Fruit fly (Drosophila melanogaster): Measurements from ENCODE around the gene Marcal1.

The Marcal1 gene

DNA sequence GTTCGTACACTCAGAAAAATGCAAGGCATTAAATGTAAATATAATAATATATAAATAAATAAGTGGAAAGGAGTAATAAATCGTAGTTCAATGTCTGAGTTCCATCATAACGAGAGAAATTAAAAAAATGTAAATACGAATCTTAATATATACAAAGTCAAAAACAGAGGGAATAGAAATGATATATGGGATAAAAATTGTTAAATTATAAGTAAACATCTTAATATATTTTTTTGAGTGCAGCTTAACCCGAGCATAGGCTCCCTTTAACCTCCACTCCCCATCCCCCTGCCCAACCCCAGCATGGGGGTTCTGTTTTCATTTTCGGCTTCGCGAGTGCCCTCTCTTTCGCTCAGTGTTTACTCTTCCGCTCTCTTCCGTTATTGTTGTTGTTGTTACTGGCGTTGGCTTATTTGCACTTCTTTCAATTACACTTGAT, 39.6 kb upstream of the Marcal1 start:
- no peak for TF ChIP-seq fd64A (GFP tag; optimal IDR thresholded peaks at IDR 0.05)
- TF ChIP-seq MBD-R2 (GFP tag; IDR thresholded peaks at IDR 0.05) = no peak
- no peak for TF ChIP-seq CG14860 (GFP tag; IDR thresholded peaks at IDR 0.05; ENCODE audit: partially characterized antibody)
- no peak for TF ChIP-seq Dfd (GFP tag; optimal IDR thresholded peaks at IDR 0.05)
- TF ChIP-seq grn (GFP tag; optimal IDR thresholded peaks at IDR 0.05) = no peak
- peak; percentile 17 for TF ChIP-seq Ssrp (tag; optimal IDR thresholded peaks at IDR 0.05)
- no peak for TF ChIP-seq pros (GFP tag; optimal IDR thresholded peaks at IDR 0.05)
- no peak for TF ChIP-seq D (optimal IDR thresholded peaks at IDR 0.05)
- TF ChIP-seq D (GFP tag; optimal IDR thresholded peaks at IDR 0.05) = peak; percentile 4
- TF ChIP-seq CG13296 (GFP tag; optimal IDR thresholded peaks at IDR 0.05) = no peak
- no peak for TF ChIP-seq Rfx (GFP tag; IDR thresholded peaks at IDR 0.05)
- no peak for TF ChIP-seq CG12659 (GFP tag; optimal IDR thresholded peaks at IDR 0.05)
- TF ChIP-seq HLH3B (GFP tag; IDR thresholded peaks at IDR 0.05) = no peak
- TF ChIP-seq CkIIα-i1 (GFP tag; IDR thresholded peaks at IDR 0.05) = no peak
- TF ChIP-seq CG2875 (GFP tag; optimal IDR thresholded peaks at IDR 0.05) = no peak
- peak; percentile 7 for TF ChIP-seq CG15269 (tag; optimal IDR thresholded peaks at IDR 0.05)
- no peak for TF ChIP-seq CG10366 (GFP tag; IDR thresholded peaks at IDR 0.05)
- no peak for TF ChIP-seq bowl (GFP tag; IDR thresholded peaks at IDR 0.05)
- peak; percentile 23 for TF ChIP-seq grau (tag; optimal IDR thresholded peaks at IDR 0.05)
- TF ChIP-seq ken (GFP tag; IDR thresholded peaks at IDR 0.05) = no peak
- no peak for TF ChIP-seq Nf-YB (GFP tag; optimal IDR thresholded peaks at IDR 0.05)
- no peak for TF ChIP-seq CG15514 (GFP tag; optimal IDR thresholded peaks at IDR 0.05)
- no peak for TF ChIP-seq CG16779 (GFP tag; IDR thresholded peaks at IDR 0.05)
- no peak for TF ChIP-seq ssp (GFP tag; IDR thresholded peaks at IDR 0.05)
- no peak for TF ChIP-seq CG6854 (GFP tag; optimal IDR thresholded peaks at IDR 0.05)
- TF ChIP-seq lilli (GFP tag; optimal IDR thresholded peaks at IDR 0.05) = no peak
- no peak for TF ChIP-seq CG34422 (GFP tag; IDR thresholded peaks at IDR 0.05)
- TF ChIP-seq CG1647 (GFP tag; optimal IDR thresholded peaks at IDR 0.05) = no peak
- no peak for TF ChIP-seq Mad (GFP tag; optimal IDR thresholded peaks at IDR 0.05)
- no peak for TF ChIP-seq ato (GFP tag; IDR thresholded peaks at IDR 0.05; ENCODE audit: partially characterized antibody)
- peak in 1 of 2 experiments; percentile 28 for TF ChIP-seq Hr51 (GFP tag; optimal IDR thresholded peaks at IDR 0.05)
- TF ChIP-seq dati (GFP tag; IDR thresholded peaks at IDR 0.05) = no peak
- TF ChIP-seq Bteb2 (GFP tag; optimal IDR thresholded peaks at IDR 0.05) = no peak
- TF ChIP-seq emc (GFP tag; optimal IDR thresholded peaks at IDR 0.05) = no peak
- no peak for TF ChIP-seq Fer1 (GFP tag; optimal IDR thresholded peaks at IDR 0.05)
- peak; percentile 50 for TF ChIP-seq CG2678 (tag; optimal IDR thresholded peaks at IDR 0.05)
- no peak for TF ChIP-seq slp2 (GFP tag; optimal IDR thresholded peaks at IDR 0.05)
- no peak for TF ChIP-seq CG3407 (GFP tag; optimal IDR thresholded peaks at IDR 0.05)
- no peak for TF ChIP-seq CG32532 (GFP tag; IDR thresholded peaks at IDR 0.05)
- no peak for TF ChIP-seq z (GFP tag; IDR thresholded peaks at IDR 0.05)
- TF ChIP-seq YL-1 (GFP tag; optimal IDR thresholded peaks at IDR 0.05) = no peak
- TF ChIP-seq CG7963 (GFP tag; IDR thresholded peaks at IDR 0.05; ENCODE audit: partially characterized antibody) = no peak
- TF ChIP-seq CG11085 (GFP tag; IDR thresholded peaks at IDR 0.05) = no peak
- peak; percentile 50 for TF ChIP-seq fd96Cb (tag; optimal IDR thresholded peaks at IDR 0.05)
- no peak for TF ChIP-seq vfl (GFP tag; optimal IDR thresholded peaks at IDR 0.05)
- no peak for TF ChIP-seq CG9609 (GFP tag; optimal IDR thresholded peaks at IDR 0.05)
- TF ChIP-seq ara (GFP tag; IDR thresholded peaks at IDR 0.05) = no peak
- TF ChIP-seq CG17361 (GFP tag; IDR thresholded peaks at IDR 0.05) = peak; percentile 67
- TF ChIP-seq BtbVII (GFP tag; optimal IDR thresholded peaks at IDR 0.05) = peak; percentile 30
- no peak for TF ChIP-seq tx (GFP tag; optimal IDR thresholded peaks at IDR 0.05)
- TF ChIP-seq CG7745 (tag; optimal IDR thresholded peaks at IDR 0.05) = no peak
- TF ChIP-seq aop (GFP tag; IDR thresholded peaks at IDR 0.05) = no peak

All from whole organism, embryonic.